Fruit fly (Drosophila melanogaster): ENCODE measurements around the gene Slc25A46b.

DNA sequence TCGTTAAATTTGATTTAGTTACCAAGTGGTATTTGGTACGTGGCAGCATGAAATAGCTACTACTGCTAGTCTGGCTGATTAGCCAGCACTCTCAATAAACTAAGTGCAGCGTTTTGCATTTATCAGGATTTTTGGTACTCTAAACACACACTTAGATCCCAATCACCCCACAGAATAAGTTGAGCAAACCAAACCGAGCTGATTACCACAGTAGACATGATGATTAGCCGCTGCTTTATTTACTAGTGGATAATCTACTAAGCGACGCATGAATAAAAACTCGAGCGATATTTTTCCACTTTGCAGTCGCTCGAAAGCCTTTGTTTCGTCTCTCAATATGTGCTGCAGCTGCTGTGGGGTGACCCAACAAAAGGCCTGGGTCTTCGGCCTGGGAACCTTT, 15.0 kb upstream of the Slc25A46b start, which contains the start of gene ninaD:
- TF ChIP-seq sr (GFP tag; IDR thresholded peaks at IDR 0.05) (no peak), danr (GFP tag; IDR thresholded peaks at IDR 0.05) (no peak), CG2875 (GFP tag; optimal IDR thresholded peaks at IDR 0.05) (no peak), CG7357 (GFP tag; IDR thresholded peaks at IDR 0.05) (no peak), Deaf1 (tag; optimal IDR thresholded peaks at IDR 0.05) (no peak), CG12155 (GFP tag; optimal IDR thresholded peaks at IDR 0.05) (no peak), Blimp-1 (GFP tag; optimal IDR thresholded peaks at IDR 0.05) (no peak), CG10321 (GFP tag; IDR thresholded peaks at IDR 0.05) (no peak), MBD-R2 (GFP tag; IDR thresholded peaks at IDR 0.05) (no peak)

Data from whole organism, embryonic.